Fruit fly (Drosophila melanogaster) whole organism, prepupa: ENCODE data around the gene CG42853.

Source experiments
- Blimp-1 ChIP-seq: fragments of 200-800 bp; sonication (Bioruptor generic); optimal IDR thresholded peaks from 3 replicates; lab custom pipeline; 2017; ENCODE audit warnings: missing biosample characterization, missing genetic modification characterization, mild to moderate bottlenecking, moderate library complexity, missing genetic modification reagents
- CG10631 ChIP-seq: fragments of 200-800 bp; sonication (Bioruptor generic); optimal IDR thresholded peaks from 2 replicates; lab custom pipeline; 2016; ENCODE audit warnings: missing biosample characterization, missing genetic modification characterization
- CG10669 ChIP-seq: fragments of 200-800 bp; sonication (Bioruptor generic); optimal IDR thresholded peaks from 3 replicates; lab custom pipeline; 2018; ENCODE audit warnings: missing biosample characterization, mild to moderate bottlenecking, missing genetic modification characterization, moderate library complexity
- CG11294 ChIP-seq: fragments of 200-800 bp; sonication (Bioruptor generic); IDR thresholded peaks from 2 replicates; pipeline ENCODE4 v1.3.6; 2022; ENCODE audit warnings: missing biosample characterization, missing genetic modification characterization
- CG15336 ChIP-seq: fragments of 200-800 bp; sonication (Bioruptor generic); IDR thresholded peaks from 2 replicates; pipeline ENCODE4 v1.3.6; 2022; ENCODE audit warnings: missing biosample characterization, missing genetic modification characterization
- CG16779 ChIP-seq: fragments of 200-800 bp; sonication (Bioruptor generic); optimal IDR thresholded peaks from 3 replicates; lab custom pipeline; 2017; ENCODE audit warnings: missing biosample characterization, mild to moderate bottlenecking, missing genetic modification characterization
- CG3032 ChIP-seq: fragments of 200-800 bp; optimal IDR thresholded peaks from 2 replicates; lab custom pipeline; 2019; ENCODE audit warnings: missing biosample characterization, mild to moderate bottlenecking, missing genetic modification characterization, moderate library complexity
- CG32006 ChIP-seq: fragments of 200-800 bp; sonication (Bioruptor generic); optimal IDR thresholded peaks from 3 replicates; lab custom pipeline; 2017; ENCODE audit warnings: missing biosample characterization, mild to moderate bottlenecking, missing genetic modification characterization
- CG34406 ChIP-seq: fragments of 200-800 bp; sonication (Bioruptor generic); optimal IDR thresholded peaks from 3 replicates; lab custom pipeline; 2016; ENCODE audit warnings: missing biosample characterization, missing genetic modification characterization
- CG3919 ChIP-seq: fragments of 200-800 bp; sonication (Bioruptor generic); optimal IDR thresholded peaks from 3 replicates; lab custom pipeline; 2016; ENCODE audit warnings: missing biosample characterization, missing genetic modification characterization
- CG4318 ChIP-seq: fragments of 200-800 bp; sonication (Bioruptor generic); optimal IDR thresholded peaks from 3 replicates; lab custom pipeline; 2017; ENCODE audit warnings: missing biosample characterization, mild to moderate bottlenecking, missing genetic modification characterization
- CG6163 ChIP-seq: fragments of 200-800 bp; sonication (Bioruptor generic); IDR thresholded peaks from 3 replicates; pipeline ENCODE4 v1.3.6; 2022; ENCODE audit warnings: missing biosample characterization, missing genetic modification characterization
- CG6792 ChIP-seq: fragments of 200-800 bp; sonication (Bioruptor generic); optimal IDR thresholded peaks from 3 replicates; lab custom pipeline; 2016; ENCODE audit warnings: missing biosample characterization, missing genetic modification characterization
- CG6808 ChIP-seq: fragments of 200-800 bp; sonication (Bioruptor generic); optimal IDR thresholded peaks from 3 replicates; lab custom pipeline; 2017; ENCODE audit warnings: missing biosample characterization, missing genetic modification characterization, mild to moderate bottlenecking, moderate library complexity, missing genetic modification reagents
- CG6854 ChIP-seq: fragments of 200-800 bp; sonication (Bioruptor generic); optimal IDR thresholded peaks from 2 replicates; lab custom pipeline; 2017; ENCODE audit warnings: missing biosample characterization, mild to moderate bottlenecking, missing genetic modification characterization
- CG7368 ChIP-seq: fragments of 200-800 bp; sonication (Bioruptor generic); optimal IDR thresholded peaks from 3 replicates; lab custom pipeline; 2016; ENCODE audit warnings: missing biosample characterization, missing genetic modification characterization
- CG8119 ChIP-seq: fragments of 200-800 bp; sonication (Bioruptor generic); IDR thresholded peaks from 3 replicates; pipeline ENCODE4 v1.3.6; 2022; ENCODE audit warnings: missing biosample characterization, missing genetic modification characterization
- CG8319 ChIP-seq: fragments of 200-800 bp; sonication (Bioruptor generic); optimal IDR thresholded peaks from 3 replicates; lab custom pipeline; 2016; ENCODE audit warnings: missing biosample characterization, missing genetic modification characterization
- CG9139 ChIP-seq: fragments of 200-800 bp; sonication (Bioruptor generic); optimal IDR thresholded peaks from 3 replicates; lab custom pipeline; 2017; ENCODE audit warnings: missing biosample characterization, mild to moderate bottlenecking, missing genetic modification characterization
- Eip75B ChIP-seq: fragments of 200-800 bp; sonication (Bioruptor generic); optimal IDR thresholded peaks from 3 replicates; lab custom pipeline; 2016; ENCODE audit warnings: missing biosample characterization, missing genetic modification characterization
- Eip78C ChIP-seq: fragments of 200-800 bp; sonication (Bioruptor generic); peaks from one replicate; lab custom pipeline; 2016; ENCODE audit warnings: missing biosample characterization, missing genetic modification characterization
- Eip93F ChIP-seq: fragments of 200-800 bp; sonication (Bioruptor generic); optimal IDR thresholded peaks from 2 replicates; lab custom pipeline; 2016; ENCODE audit warnings: missing biosample characterization, mild to moderate bottlenecking, missing genetic modification characterization
- Ets96B ChIP-seq: fragments of 200-800 bp; optimal IDR thresholded peaks from 2 replicates; lab custom pipeline; 2019; ENCODE audit warnings: missing biosample characterization, mild to moderate bottlenecking, missing genetic modification characterization, moderate library complexity
- Gug ChIP-seq: fragments of 200-800 bp; sonication (Bioruptor generic); IDR thresholded peaks from 2 replicates; pipeline ENCODE4 v1.3.6; 2022; ENCODE audit warnings: missing biosample characterization, missing genetic modification characterization
- Hr38 ChIP-seq: sonication (Bioruptor generic); optimal IDR thresholded peaks from 2 replicates; lab custom pipeline; 2016; ENCODE audit warnings: missing biosample characterization, missing genetic modification characterization
- Hr39 ChIP-seq: fragments of 200-800 bp; sonication (Bioruptor generic); optimal IDR thresholded peaks from 2 replicates; lab custom pipeline; 2016; ENCODE audit warnings: missing biosample characterization, missing genetic modification characterization
- Hr4 ChIP-seq: fragments of 200-800 bp; sonication (Bioruptor generic); optimal IDR thresholded peaks from 3 replicates; lab custom pipeline; 2016; ENCODE audit warnings: missing biosample characterization, missing genetic modification characterization
- Lpt ChIP-seq: fragments of 200-800 bp; sonication (Bioruptor generic); optimal IDR thresholded peaks from 3 replicates; lab custom pipeline; 2016; ENCODE audit warnings: missing biosample characterization, missing genetic modification characterization
- Met ChIP-seq: fragments of 200-800 bp; sonication (Bioruptor generic); optimal IDR thresholded peaks from 3 replicates; lab custom pipeline; 2016; ENCODE audit warnings: missing biosample characterization, missing genetic modification characterization
- OdsH ChIP-seq: fragments of 200-800 bp; sonication (Bioruptor generic); optimal IDR thresholded peaks from 3 replicates; lab custom pipeline; 2016; ENCODE audit warnings: missing biosample characterization, missing genetic modification characterization
- Smox ChIP-seq: fragments of 200-800 bp; sonication (Bioruptor generic); optimal IDR thresholded peaks from 3 replicates; lab custom pipeline; 2016; ENCODE audit warnings: missing biosample characterization, missing genetic modification characterization
- Sox14 ChIP-seq: fragments of 200-800 bp; sonication (Bioruptor generic); optimal IDR thresholded peaks from 3 replicates; lab custom pipeline; 2016; ENCODE audit warnings: missing biosample characterization, missing genetic modification characterization
- achi ChIP-seq: fragments of 200-800 bp; sonication (Bioruptor generic); optimal IDR thresholded peaks from 3 replicates; lab custom pipeline; 2016; ENCODE audit warnings: missing biosample characterization, missing genetic modification characterization
- acj6 ChIP-seq: fragments of 200-800 bp; sonication (Bioruptor generic); optimal IDR thresholded peaks from 3 replicates; lab custom pipeline; 2016; ENCODE audit warnings: missing biosample characterization, missing genetic modification characterization
- cyc ChIP-seq: fragments of 200-800 bp; sonication (Bioruptor generic); optimal IDR thresholded peaks from 3 replicates; lab custom pipeline; 2016; ENCODE audit warnings: missing biosample characterization, missing genetic modification characterization
- dac ChIP-seq: fragments of 200-800 bp; sonication (Bioruptor generic); optimal IDR thresholded peaks from 2 replicates; lab custom pipeline; 2017; ENCODE audit warnings: missing biosample characterization, mild to moderate bottlenecking, missing genetic modification characterization
- dsx ChIP-seq: fragments of 200-800 bp; optimal IDR thresholded peaks from 3 replicates; lab custom pipeline; 2019; ENCODE audit warnings: missing biosample characterization, mild to moderate bottlenecking, missing genetic modification characterization, moderate library complexity; ENCODE audit not compliant: poor library complexity, severe bottlenecking
- eg ChIP-seq: fragments of 200-800 bp; sonication (Bioruptor generic); IDR thresholded peaks from 3 replicates; pipeline ENCODE4 v1.3.6; 2022; ENCODE audit warnings: missing biosample characterization, missing genetic modification characterization
- esn ChIP-seq: fragments of 200-800 bp; sonication (Bioruptor generic); optimal IDR thresholded peaks from 2 replicates; lab custom pipeline; 2016; ENCODE audit warnings: missing biosample characterization, mild to moderate bottlenecking, missing genetic modification characterization, moderate library complexity
- lz ChIP-seq: fragments of 200-800 bp; sonication (Bioruptor generic); optimal IDR thresholded peaks from 3 replicates; lab custom pipeline; 2016; ENCODE audit warnings: missing biosample characterization, missing genetic modification characterization
- pdm3 ChIP-seq: fragments of 200-800 bp; sonication (Bioruptor generic); optimal IDR thresholded peaks from 3 replicates; lab custom pipeline; 2016; ENCODE audit warnings: missing biosample characterization, missing genetic modification characterization
- salr ChIP-seq, 2 experiments: fragments of 200-800 bp; sonication (Bioruptor generic); optimal IDR thresholded peaks; 3 replicates each; lab custom pipeline; 2016 to 2018; ENCODE audit warnings: missing biosample characterization in 2 of 2, missing genetic modification characterization in 2 of 2, mild to moderate bottlenecking in 1 of 2
- spab ChIP-seq: fragments of 200-800 bp; sonication (Bioruptor generic); optimal IDR thresholded peaks from 2 replicates; lab custom pipeline; 2017; ENCODE audit warnings: missing biosample characterization, mild to moderate bottlenecking, missing genetic modification characterization, missing genetic modification reagents
- ss ChIP-seq, 2 experiments: fragments of 200-800 bp; sonication (Bioruptor generic); optimal IDR thresholded peaks; 2 replicates in 1 of 2; 3 replicates in 1 of 2; lab custom pipeline; 2017 to 2018; ENCODE audit warnings: mild to moderate bottlenecking in 2 of 2, missing biosample characterization in 2 of 2, missing genetic modification characterization in 2 of 2, moderate library complexity in 1 of 2
- svp ChIP-seq: fragments of 200-800 bp; sonication (Bioruptor generic); peaks from one replicate; lab custom pipeline; 2016; ENCODE audit warnings: missing biosample characterization, missing genetic modification characterization
- vri ChIP-seq: fragments of 200-800 bp; sonication (Bioruptor generic); optimal IDR thresholded peaks from 3 replicates; lab custom pipeline; 2016; ENCODE audit warnings: missing biosample characterization, mild to moderate bottlenecking, missing genetic modification characterization

The CG42853 gene

dm6 chr3L:18161175-18161574, 39.4 kb upstream of the CG42853 start:
- TF ChIP-seq CG10669 (GFP tag; lab: Kevin White, UChicago) (no peak), vri (GFP tag; lab: Kevin White, UChicago) (no peak), Eip75B (GFP tag; lab: Kevin White, UChicago) (no peak), CG15336 (GFP tag; lab: Robert Waterston, UW) (no peak), esn (GFP tag; lab: Kevin White, UChicago) (no peak), CG16779 (tag; lab: Kevin White, UChicago) (no peak), CG6163 (no peak), CG34406 (no peak), cyc (GFP tag; lab: Kevin White, UChicago) (no peak), Eip93F (GFP tag; lab: Kevin White, UChicago) (no peak), Eip78C (GFP tag; lab: Kevin White, UChicago) (no peak)

- TF ChIP-seq CG6163 (no peak), CG7368 (GFP tag; lab: Kevin White, UChicago) (no peak), lz (GFP tag; lab: Kevin White, UChicago) (no peak), CG11294 (GFP tag; lab: Robert Waterston, UW) (no peak), CG9139 (GFP tag; lab: Kevin White, UChicago) (no peak), pdm3 (GFP tag; lab: Kevin White, UChicago) (no peak), acj6 (no peak), vri (GFP tag; lab: Kevin White, UChicago) (no peak), Eip75B (GFP tag; lab: Kevin White, UChicago) (no peak), spab (GFP tag; lab: Kevin White, UChicago) (no peak), Smox (GFP tag; lab: Kevin White, UChicago) (no peak), Lpt (GFP tag; lab: Kevin White, UChicago) (no peak), CG8119 (no peak), CG8319 (GFP tag; lab: Kevin White, UChicago) (no peak), Blimp-1 (no peak), dsx (GFP tag; lab: Kevin White, UChicago) (no peak)
These were observed 32.4 kb upstream of the CG42853 start for dm6 chr3L:18154140-18154539.

dm6 chr3L:18148418-18148973, 26.7 kb upstream of the CG42853 start, which contains the start of gene CG7330:
TSS of gene CG7330 (plus strand) at chr3L:18148923.
- TF ChIP-seq OdsH (GFP tag; lab: Kevin White, UChicago) (peak; percentile 96), Met (GFP tag; lab: Kevin White, UChicago) (peak; percentile 90), pdm3 (GFP tag; lab: Kevin White, UChicago) (peak; percentile 92), Hr38 (GFP tag; lab: Kevin White, UChicago) (peak; percentile 67), Hr39 (GFP tag; lab: Kevin White, UChicago) (peak; percentile 81), Blimp-1 (peak; percentile 79), CG8319 (GFP tag; lab: Kevin White, UChicago) (peak; percentile 92), Gug (GFP tag; lab: Robert Waterston, UW) (peak; percentile 87), CG10669 (GFP tag; lab: Kevin White, UChicago) (peak; percentile 85), CG6163 (peak; percentile 86), Eip93F (GFP tag; lab: Kevin White, UChicago) (peak; percentile 70), achi (GFP tag; lab: Kevin White, UChicago) (peak; percentile 95), CG10631 (GFP tag; lab: Kevin White, UChicago) (peak; percentile 93), CG34406 (peak; percentile 98), CG6854 (GFP tag; lab: Kevin White, UChicago) (peak; percentile 86), cyc (GFP tag; lab: Kevin White, UChicago) (peak; percentile 86), CG32006 (peak; percentile 99), CG4318 (peak; percentile 97), Sox14 (GFP tag; lab: Kevin White, UChicago) (peak; percentile 77), CG8119 (peak; percentile 98), ss (GFP tag; optimal IDR thresholded peaks at IDR 0.05; lab: Kevin White, UChicago) (peak; percentile 71 to 90), eg (peak; percentile 92), CG3032 (tag; lab: Kevin White, UChicago) (peak; percentile 88), CG3919 (GFP tag; lab: Kevin White, UChicago) (peak; percentile 95), salr (GFP tag; optimal IDR thresholded peaks at IDR 0.05; lab: Kevin White, UChicago) (peak; percentile 24 to 93), Hr4 (peak; percentile 93), Ets96B (peak; percentile 83), CG15336 (GFP tag; lab: Robert Waterston, UW) (peak; percentile 97), CG6808 (GFP tag; lab: Kevin White, UChicago) (peak; percentile 83), CG6792 (GFP tag; lab: Kevin White, UChicago) (peak; percentile 96), CG11294 (GFP tag; lab: Robert Waterston, UW) (peak; percentile 85), svp (peak; percentile 96), spab (GFP tag; lab: Kevin White, UChicago) (peak; percentile 79), dac (GFP tag; lab: Kevin White, UChicago) (peak; percentile 95)
